Worm (Caenorhabditis elegans): ENCODE data around the gene Y39B6A.3.

DNA sequence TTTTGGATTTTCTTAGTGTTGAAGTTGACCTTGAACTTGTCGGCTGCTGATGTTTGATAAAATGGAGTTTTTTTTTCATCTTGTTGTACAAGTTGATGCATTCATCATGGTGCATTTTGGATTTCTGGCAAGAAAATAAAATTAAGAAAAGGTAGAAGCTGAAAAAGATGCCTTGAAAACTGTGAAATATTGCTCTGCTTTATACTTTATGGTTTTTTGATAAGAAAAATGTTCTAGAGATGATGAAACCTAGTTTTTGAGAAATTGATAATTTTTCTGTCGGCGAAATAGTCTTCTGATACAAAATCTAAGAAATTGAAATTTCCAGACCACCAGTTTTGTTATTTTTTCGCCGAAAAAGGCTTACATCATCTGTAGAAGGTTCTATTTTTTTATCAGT is 37.5 kb downstream of the Y39B6A.3 start, which contains the start of gene Y39B6A.69:
- no peak for TF ChIP-seq zip-2 (tag; optimal IDR thresholded peaks at IDR 0.05)
- TF ChIP-seq dve-1 (tag; optimal IDR thresholded peaks at IDR 0.05; ENCODE audit: insufficient read depth) = no peak
- TF ChIP-seq skn-1 (tag; optimal IDR thresholded peaks at IDR 0.05) = no peak
- TF ChIP-seq nhr-77 (tag; optimal IDR thresholded peaks at IDR 0.05) = no peak
- TF ChIP-seq F26F4.8 (GFP tag; conservative IDR thresholded peaks at IDR 0.05) = no peak
- TF ChIP-seq unc-62 (GFP tag; optimal IDR thresholded peaks at IDR 0.05 in 1 of 2) = peak in 1 of 2 experiments; percentile 66
- TF ChIP-seq unc-62 (tag; optimal IDR thresholded peaks at IDR 0.05) = no peak
- no peak for TF ChIP-seq unc-39 (tag; optimal IDR thresholded peaks at IDR 0.05)
- no peak for TF ChIP-seq zag-1 (tag; optimal IDR thresholded peaks at IDR 0.05)
- no peak for TF ChIP-seq lin-38 (GFP tag; IDR thresholded peaks at IDR 0.05)
- TF ChIP-seq ZK546.5 (tag; optimal IDR thresholded peaks at IDR 0.05) = no peak
- TF ChIP-seq nhr-11 (tag; optimal IDR thresholded peaks at IDR 0.05) = no peak
